Fruit fly (Drosophila melanogaster): ENCODE data around the gene eIF5.

Gene eIF5

DNA sequence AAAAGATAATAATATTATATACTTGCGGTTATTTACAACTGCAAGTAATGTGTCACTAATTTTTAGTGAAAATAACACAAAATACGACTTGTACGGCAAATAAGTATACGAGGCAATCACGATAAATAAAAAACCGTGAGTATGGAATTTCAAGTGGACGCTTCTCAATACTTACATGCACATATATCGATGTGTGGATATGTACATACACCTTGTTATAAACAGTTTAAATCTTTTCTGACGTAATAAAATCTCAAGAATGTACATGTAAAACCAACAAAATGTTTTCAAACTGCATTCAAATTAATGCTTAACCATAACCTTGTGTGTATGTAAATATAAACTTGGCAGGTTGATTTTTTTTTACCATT is 738 bp upstream of the eIF5 start (continued):
- TF ChIP-seq Dll (GFP tag; IDR thresholded peaks at IDR 0.05; ENCODE audit: partially characterized antibody): 0 out of 4 replicates have a peak, but pooled peaks have one; percentile 21
- TF ChIP-seq CG10267 (tag; optimal IDR thresholded peaks at IDR 0.05): peak; percentile 41
- TF ChIP-seq hb (GFP tag; IDR thresholded peaks at IDR 0.05; ENCODE audit: partially characterized antibody): no peak
- TF ChIP-seq CG10959 (GFP tag; IDR thresholded peaks at IDR 0.05): no peak
- no peak for TF ChIP-seq wdn (GFP tag; IDR thresholded peaks at IDR 0.05)
- TF ChIP-seq CG14710 (tag; optimal IDR thresholded peaks at IDR 0.05): no peak
- no peak for TF ChIP-seq Dad (GFP tag; optimal IDR thresholded peaks at IDR 0.05)
- no peak for TF ChIP-seq NC2α (GFP tag; optimal IDR thresholded peaks at IDR 0.05)
- TF ChIP-seq CG15696 (tag; optimal IDR thresholded peaks at IDR 0.05): no peak
- no peak for TF ChIP-seq CrebB (tag; optimal IDR thresholded peaks at IDR 0.05)

DNA sequence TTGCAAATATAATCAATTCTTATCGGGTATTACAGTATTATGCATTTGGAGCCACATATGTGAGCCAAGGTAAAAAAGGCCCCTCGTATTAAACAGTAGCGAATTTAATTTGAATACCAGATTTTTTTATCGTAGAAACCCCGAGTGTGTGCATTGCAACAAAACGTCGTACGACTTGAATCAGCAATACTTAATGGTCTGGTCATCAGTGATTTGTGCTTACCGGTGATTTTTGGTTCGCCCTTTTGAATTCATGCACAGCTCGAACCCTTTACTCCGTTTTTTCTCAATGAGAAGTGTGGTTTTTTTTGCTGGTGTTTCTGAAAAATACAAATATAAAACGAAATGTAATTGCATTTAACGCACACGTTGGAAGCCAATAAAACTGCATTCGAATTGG is 2.1 kb downstream of the eIF5 start:
- TF ChIP-seq BEAF-32 (GFP tag; optimal IDR thresholded peaks at IDR 0.05) (no peak), Ets65A (GFP tag) (no peak), Elba2 (GFP tag; optimal IDR thresholded peaks at IDR 0.05) (peak; percentile 37)

DNA sequence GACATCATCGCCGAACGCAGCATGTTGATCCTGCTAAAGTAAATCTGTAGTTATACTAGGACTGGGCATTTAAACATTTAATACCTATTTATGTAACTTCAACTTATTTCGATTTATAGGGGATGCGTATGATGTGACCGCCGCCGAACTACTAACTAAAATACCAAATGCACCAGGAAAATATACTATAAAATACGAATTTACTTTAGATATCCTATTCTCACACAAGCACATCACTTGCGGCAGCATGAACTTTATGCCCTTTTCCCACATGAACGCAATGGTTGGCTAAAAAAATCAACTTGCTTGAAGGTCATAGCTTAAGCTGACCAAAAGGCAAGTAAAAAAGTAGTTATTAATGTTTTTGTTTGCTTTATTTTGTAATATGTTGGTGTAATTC is 5.1 kb downstream of the eIF5 start, which contains the start of gene ND-20:
Gene ND-20 (minus strand): TSS at position 155 of the 400 bp plus-strand sequence.
- TF ChIP-seq CG17361 (GFP tag; IDR thresholded peaks at IDR 0.05) (0 out of 3 replicates have a peak, but pooled peaks have one; percentile 27), CG7745 (tag; optimal IDR thresholded peaks at IDR 0.05) (no peak), dpn (GFP tag; optimal IDR thresholded peaks at IDR 0.05) (peak in 1 of 2 experiments; percentile 17), Doc3 (GFP tag; IDR thresholded peaks at IDR 0.05; ENCODE audit: partially characterized antibody) (no peak), Mad (GFP tag; optimal IDR thresholded peaks at IDR 0.05) (peak; percentile 46), pfk (GFP tag; optimal IDR thresholded peaks at IDR 0.05) (peak; percentile 34), gcm (GFP tag; optimal IDR thresholded peaks at IDR 0.05) (peak; percentile 13), tgo (GFP tag; IDR thresholded peaks at IDR 0.05) (no peak), CG12659 (GFP tag; optimal IDR thresholded peaks at IDR 0.05) (peak; percentile 65), HLH3B (GFP tag; IDR thresholded peaks at IDR 0.05) (no peak), pzg (GFP tag; optimal IDR thresholded peaks at IDR 0.05) (peak; percentile 88), sug (tag; optimal IDR thresholded peaks at IDR 0.05) (peak; percentile 22), Ets65A (GFP tag) (peak; percentile 68), grau (tag; optimal IDR thresholded peaks at IDR 0.05) (peak; percentile 40), CG12391 (tag; optimal IDR thresholded peaks at IDR 0.05) (peak; percentile 47), Fer1 (GFP tag; optimal IDR thresholded peaks at IDR 0.05) (no peak), Hsf (GFP tag; optimal IDR thresholded peaks at IDR 0.05) (peak; percentile 1), CG3995 (GFP tag; optimal IDR thresholded peaks at IDR 0.05) (peak; percentile 8), CG9797 (GFP tag; optimal IDR thresholded peaks at IDR 0.05) (peak; percentile 81), pita (GFP tag; optimal IDR thresholded peaks at IDR 0.05) (no peak), Eip74EF (GFP tag; optimal IDR thresholded peaks at IDR 0.05) (peak in 1 of 2 experiments; percentile 95), CG13287 (GFP tag; IDR thresholded peaks at IDR 0.05; ENCODE audit: partially characterized antibody) (peak; percentile 13; the same call in 1 of the 2 replicates), rib (GFP tag; IDR thresholded peaks at IDR 0.05) (no peak), pum (GFP tag; optimal IDR thresholded peaks at IDR 0.05) (peak; percentile 22), sens (GFP tag) (peak; percentile 80), knrl (GFP tag; IDR thresholded peaks at IDR 0.05; ENCODE audit: partially characterized antibody) (peak; percentile 38; the same call in 1 of the 3 replicates), Ets97D (GFP tag; optimal IDR thresholded peaks at IDR 0.05) (peak; percentile 39), CG17802 (tag; optimal IDR thresholded peaks at IDR 0.05) (peak; percentile 94), Ssrp (tag; optimal IDR thresholded peaks at IDR 0.05) (peak; percentile 0), Hr78 (GFP tag; optimal IDR thresholded peaks at IDR 0.05) (peak in 1 of 2 experiments; percentile 50), CG15514 (GFP tag; optimal IDR thresholded peaks at IDR 0.05) (peak; percentile 79), Med (GFP tag) (peak; percentile 88), Myb (GFP tag; optimal IDR thresholded peaks at IDR 0.05) (peak; percentile 11), Rfx (GFP tag; IDR thresholded peaks at IDR 0.05) (0 out of 2 replicates have a peak, but pooled peaks have one; percentile 42), pnt (GFP tag; optimal IDR thresholded peaks at IDR 0.05) (peak; percentile 14)

Measured in whole organism, embryonic.